Fruit fly (Drosophila melanogaster): Measurements from ENCODE around the gene Sbat.
A peak's percentile ranks its signal among the peaks of the same experiment; 100 is the strongest.

The Sbat gene

DNA sequence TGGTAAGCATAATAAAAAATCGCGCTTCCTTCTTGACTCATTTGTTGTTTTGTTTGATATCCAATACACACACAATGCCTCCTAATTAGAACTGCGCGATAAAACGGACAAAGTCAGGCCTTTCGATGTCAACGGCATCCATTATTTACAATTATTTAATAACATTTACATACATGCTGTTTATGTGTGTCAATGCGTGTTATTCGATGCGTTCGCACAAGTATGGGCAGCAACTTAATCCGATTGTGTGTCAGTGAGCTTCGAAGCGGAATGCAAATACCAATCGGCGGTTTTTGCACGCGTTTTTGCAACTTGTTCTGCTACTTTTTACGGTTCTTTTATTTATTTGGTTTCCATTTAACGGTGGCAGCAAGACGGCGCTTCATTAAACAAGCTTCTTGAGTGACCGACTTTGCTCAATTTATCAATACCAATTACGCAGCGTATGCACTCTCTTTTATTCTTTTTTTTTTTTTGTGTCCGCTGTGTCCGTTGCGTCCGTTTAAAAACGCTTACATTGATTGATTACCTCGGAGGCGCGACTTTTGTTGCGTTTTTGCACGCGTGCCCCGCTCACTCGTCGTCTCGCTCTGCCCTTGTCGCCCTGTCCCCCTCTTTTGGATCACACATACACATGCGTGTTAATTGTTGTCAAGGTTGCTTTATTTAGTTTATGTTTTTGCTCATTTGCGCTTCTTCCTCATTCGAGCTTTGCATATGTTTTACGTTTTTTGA, 26.3 kb downstream of the Sbat start (continued):
- no peak for TF ChIP-seq Trl (optimal IDR thresholded peaks at IDR 0.05)
- TF ChIP-seq Trl (GFP tag; optimal IDR thresholded peaks at IDR 0.05): no peak
- no peak for TF ChIP-seq unpg (GFP tag; optimal IDR thresholded peaks at IDR 0.05)
- TF ChIP-seq ftz-f1 (GFP tag; optimal IDR thresholded peaks at IDR 0.05): peak; percentile 32
- no peak for TF ChIP-seq CG14965 (GFP tag; optimal IDR thresholded peaks at IDR 0.05; ENCODE audit: borderline replicate concordance)
- TF ChIP-seq chinmo (GFP tag; IDR thresholded peaks at IDR 0.05; ENCODE audit: partially characterized antibody): peak; percentile 71; the same call in 2 of the 4 replicates
- TF ChIP-seq kay (GFP tag; optimal IDR thresholded peaks at IDR 0.05): no peak
- no peak for TF ChIP-seq klu (GFP tag; IDR thresholded peaks at IDR 0.05)

dm6 chr2L:2905051-2905446, 26.9 kb downstream of the Sbat start:
- TF ChIP-seq tgo (GFP tag; IDR thresholded peaks at IDR 0.05): peak; percentile 68
- TF ChIP-seq CG9727 (GFP tag; optimal IDR thresholded peaks at IDR 0.05): no peak
- no peak for TF ChIP-seq CG16815 (GFP tag; optimal IDR thresholded peaks at IDR 0.05)
- TF ChIP-seq gt (GFP tag; IDR thresholded peaks at IDR 0.05): no peak
- TF ChIP-seq ham (GFP tag; IDR thresholded peaks at IDR 0.05): no peak
- peak; percentile 45 for TF ChIP-seq wor (GFP tag; IDR thresholded peaks at IDR 0.05)
- peak; percentile 2 for TF ChIP-seq Med (GFP tag)
- TF ChIP-seq CG18262 (tag; optimal IDR thresholded peaks at IDR 0.05): peak; percentile 46
- TF ChIP-seq tap (tag; optimal IDR thresholded peaks at IDR 0.05): peak; percentile 25
- no peak for TF ChIP-seq nerfin-2 (GFP tag; IDR thresholded peaks at IDR 0.05; ENCODE audit: partially characterized antibody)
- TF ChIP-seq CG34224 (GFP tag; IDR thresholded peaks at IDR 0.05; ENCODE audit: partially characterized antibody): no peak
- no peak for TF ChIP-seq CG33213 (GFP tag; optimal IDR thresholded peaks at IDR 0.05)
- TF ChIP-seq CG13775 (GFP tag; optimal IDR thresholded peaks at IDR 0.05): no peak
- no peak for TF ChIP-seq tna (GFP tag; IDR thresholded peaks at IDR 0.05; ENCODE audit: partially characterized antibody)
- no peak for TF ChIP-seq cwo (GFP tag; optimal IDR thresholded peaks at IDR 0.05)
- TF ChIP-seq ab (GFP tag; optimal IDR thresholded peaks at IDR 0.05): no peak
- TF ChIP-seq dmrt11E (tag; optimal IDR thresholded peaks at IDR 0.05): no peak
- TF ChIP-seq ken (GFP tag; IDR thresholded peaks at IDR 0.05): 0 out of 3 replicates have a peak, but pooled peaks have one; percentile 8
- no peak for TF ChIP-seq crp (GFP tag; optimal IDR thresholded peaks at IDR 0.05)
- peak; percentile 40 for TF ChIP-seq lab (GFP tag; optimal IDR thresholded peaks at IDR 0.05)
- TF ChIP-seq CG4424 (GFP tag; optimal IDR thresholded peaks at IDR 0.05): no peak
- TF ChIP-seq CG12744 (GFP tag; optimal IDR thresholded peaks at IDR 0.05): no peak
- no peak for TF ChIP-seq CG14710 (tag; optimal IDR thresholded peaks at IDR 0.05)
- TF ChIP-seq kni (GFP tag; optimal IDR thresholded peaks at IDR 0.05): no peak
- TF ChIP-seq CG7928 (GFP tag; optimal IDR thresholded peaks at IDR 0.05): no peak
- no peak for TF ChIP-seq ac (GFP tag; optimal IDR thresholded peaks at IDR 0.05)
- TF ChIP-seq Hr3 (GFP tag; optimal IDR thresholded peaks at IDR 0.05): peak; percentile 58
- peak; percentile 58; the same call in 1 of the 2 replicates for TF ChIP-seq Atf6 (GFP tag; IDR thresholded peaks at IDR 0.05)
- no peak for TF ChIP-seq Atf-2 (GFP tag; optimal IDR thresholded peaks at IDR 0.05)
- no peak for TF ChIP-seq eve (GFP tag; optimal IDR thresholded peaks at IDR 0.05)
- no peak for TF ChIP-seq CG7963 (GFP tag; IDR thresholded peaks at IDR 0.05; ENCODE audit: partially characterized antibody)
- peak; percentile 49 for TF ChIP-seq CG9437 (GFP tag; optimal IDR thresholded peaks at IDR 0.05)
- TF ChIP-seq CG7745 (tag; optimal IDR thresholded peaks at IDR 0.05): no peak
- no peak for TF ChIP-seq eyg (GFP tag; optimal IDR thresholded peaks at IDR 0.05)
- no peak for TF ChIP-seq NK7.1 (GFP tag; optimal IDR thresholded peaks at IDR 0.05)
- peak; percentile 6 for TF ChIP-seq sd (tag; optimal IDR thresholded peaks at IDR 0.05)
- TF ChIP-seq ERR (GFP tag; optimal IDR thresholded peaks at IDR 0.05): no peak
- no peak for TF ChIP-seq zen (tag; optimal IDR thresholded peaks at IDR 0.05)
- TF ChIP-seq pan (optimal IDR thresholded peaks at IDR 0.05): no peak
- TF ChIP-seq pan (GFP tag; optimal IDR thresholded peaks at IDR 0.05 in 1 of 2, IDR thresholded peaks at IDR 0.05 in 1 of 2): peak in 1 of 2 experiments; percentile 67
- no peak for TF ChIP-seq CG10147 (GFP tag; optimal IDR thresholded peaks at IDR 0.05)
